Fruit fly (Drosophila melanogaster) S2 (cell line): ENCODE measurements around the gene CG14770.

Experiments used
- CG8478 ChIP-seq: fragments of >200 bp; optimal IDR thresholded peaks from 2 replicates; lab custom pipeline; 2018
- CTCF ChIP-seq, 2 experiments: fragments of >200 bp; optimal IDR thresholded peaks; 2 replicates each; lab custom pipeline; 2018

DNA sequence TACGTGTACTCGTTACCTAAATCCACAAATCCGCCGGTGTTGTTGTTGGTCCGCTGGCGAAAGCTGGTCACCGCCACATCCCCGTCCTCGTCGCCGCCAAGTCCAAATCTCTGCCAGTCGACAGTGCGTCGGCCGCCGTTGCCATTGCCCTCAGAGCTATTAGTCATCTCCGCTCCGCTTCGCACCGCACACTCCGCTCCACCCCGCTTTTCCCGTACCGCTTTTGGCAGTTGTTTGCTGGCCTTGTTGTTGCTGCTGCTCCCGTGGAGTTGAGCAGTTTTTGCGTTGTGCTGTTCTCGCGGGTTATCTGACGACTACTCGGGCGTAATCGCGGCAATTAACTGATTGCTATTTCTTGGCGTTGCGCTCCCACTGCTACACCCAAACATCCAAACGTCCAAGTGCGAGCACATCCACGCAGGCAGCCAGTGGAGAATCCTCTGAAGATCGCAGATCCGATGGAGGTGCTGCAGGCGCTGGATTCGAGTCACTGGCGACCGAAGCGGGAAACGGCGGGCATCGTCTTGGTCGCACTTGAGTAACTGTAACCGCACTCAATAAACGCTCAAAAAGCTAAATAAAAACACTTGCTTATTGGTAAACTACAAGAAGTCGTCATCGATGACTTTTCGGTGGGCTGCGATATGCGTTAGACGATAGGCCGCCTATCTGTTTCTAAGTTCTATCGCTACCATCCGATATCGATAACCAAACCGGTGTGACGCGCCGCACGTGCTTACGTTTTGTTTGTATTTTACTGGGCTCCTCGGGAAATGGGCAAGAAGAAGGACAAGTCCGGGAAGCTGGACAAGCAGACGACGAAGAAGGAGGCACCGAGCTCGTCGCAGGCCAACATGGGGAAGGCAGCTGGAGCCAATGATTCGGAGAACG lies 15.5 kb upstream of the CG14770 start, which contains the start of the genes CG12773 and CG11417:
- TF ChIP-seq CG8478 (lab: Kevin White, UChicago) (no peak), CTCF (optimal IDR thresholded peaks at IDR 0.05; lab: Kevin White, UChicago) (no peak)
